Fruit fly (Drosophila melanogaster) whole organism, embryonic: ENCODE results near the gene MSAmiP.
A peak's percentile ranks its signal among the peaks of the same experiment; 100 is the strongest.

Experiments
- BtbVII ChIP-seq: fragments of 200-800 bp; sonication (Bioruptor generic); optimal IDR thresholded peaks from 3 replicates; lab custom pipeline; 2017; ENCODE audit warnings: missing biosample characterization, mild to moderate bottlenecking, missing genetic modification characterization
- CG12071 ChIP-seq: fragments of 200-800 bp; sonication (Bioruptor generic); optimal IDR thresholded peaks from 3 replicates; lab custom pipeline; 2018; ENCODE audit warnings: missing biosample characterization, mild to moderate bottlenecking, missing genetic modification characterization
- CG13287 ChIP-seq: fragments of 200-800 bp; sonication (Bioruptor generic); IDR thresholded peaks from 2 replicates; pipeline ENCODE4 v1.3.6; 2022; ENCODE audit warnings: missing biosample characterization, missing genetic modification characterization; ENCODE audit not compliant: partially characterized antibody
- CG14050 ChIP-seq: fragments of 200-800 bp; sonication (Bioruptor generic); IDR thresholded peaks from 3 replicates; pipeline ENCODE4 v1.3.6; 2022; ENCODE audit warnings: missing biosample characterization, missing genetic modification characterization
- CG1529 ChIP-seq: fragments of 200-800 bp; sonication (Bioruptor generic); optimal IDR thresholded peaks from 3 replicates; lab custom pipeline; 2018; ENCODE audit warnings: missing biosample characterization, missing genetic modification characterization
- CG15601 ChIP-seq: fragments of 200-800 bp; sonication (Bioruptor generic); optimal IDR thresholded peaks from 3 replicates; lab custom pipeline; 2019; ENCODE audit warnings: missing biosample characterization, mild to moderate bottlenecking, missing genetic modification characterization, moderate library complexity
- CG1647 ChIP-seq: fragments of 200-800 bp; sonication (Bioruptor generic); optimal IDR thresholded peaks from 3 replicates; lab custom pipeline; 2016; ENCODE audit warnings: missing biosample characterization, missing genetic modification characterization
- CG18476 ChIP-seq: fragments of 200-800 bp; sonication (Bioruptor generic); optimal IDR thresholded peaks from 2 replicates; lab custom pipeline; 2016; ENCODE audit warnings: missing biosample characterization, mild to moderate bottlenecking, missing genetic modification characterization
- CG2875 ChIP-seq: fragments of 200-800 bp; sonication (Bioruptor generic); optimal IDR thresholded peaks from 2 replicates; lab custom pipeline; 2017; ENCODE audit warnings: missing biosample characterization, mild to moderate bottlenecking, missing genetic modification characterization, missing genetic modification reagents
- CG2889 ChIP-seq: fragments of 200-800 bp; sonication (Bioruptor generic); IDR thresholded peaks from 3 replicates; pipeline ENCODE4 v1.3.6; 2022; ENCODE audit warnings: missing biosample characterization, missing genetic modification characterization
- CG6272 ChIP-seq: fragments of 200-800 bp; sonication (Bioruptor generic); IDR thresholded peaks from 2 replicates; pipeline ENCODE4 v1.3.6; 2022; ENCODE audit warnings: missing biosample characterization, missing genetic modification characterization
- CG6813 ChIP-seq: fragments of 200-800 bp; sonication (Bioruptor generic); optimal IDR thresholded peaks from 2 replicates; lab custom pipeline; 2017; ENCODE audit warnings: missing biosample characterization, missing genetic modification characterization, mild to moderate bottlenecking, moderate library complexity, missing genetic modification reagents
- CG6854 ChIP-seq: fragments of 200-800 bp; sonication (Bioruptor generic); optimal IDR thresholded peaks from 3 replicates; lab custom pipeline; 2017; ENCODE audit warnings: missing biosample characterization, mild to moderate bottlenecking, missing genetic modification characterization
- CG8388 ChIP-seq: fragments of 200-800 bp; sonication (Bioruptor generic); optimal IDR thresholded peaks from 2 replicates; lab custom pipeline; 2019; ENCODE audit warnings: missing biosample characterization, mild to moderate bottlenecking, missing genetic modification characterization, moderate library complexity
- CG9797 ChIP-seq: fragments of 200-800 bp; sonication (Bioruptor generic); optimal IDR thresholded peaks from 3 replicates; lab custom pipeline; 2018; ENCODE audit warnings: missing biosample characterization, mild to moderate bottlenecking, missing genetic modification characterization
- D ChIP-seq, 2 experiments: fragments of 200-800 bp in 1 of 2; fragments of >200 bp in 1 of 2; sonication (Bioruptor generic) in 1 of 2; optimal IDR thresholded peaks; 2 replicates in 1 of 2; 3 replicates in 1 of 2; lab custom pipeline; 2017; ENCODE audit warnings: mild to moderate bottlenecking in 1 of 2, missing biosample characterization in 1 of 2, missing genetic modification characterization in 1 of 2, missing genetic modification reagents in 1 of 2
- Doc2 ChIP-seq: fragments of 200-800 bp; sonication (Bioruptor generic); IDR thresholded peaks from 2 replicates; pipeline ENCODE4 v1.3.6; 2022; ENCODE audit warnings: missing biosample characterization, missing genetic modification characterization
- Doc3 ChIP-seq: fragments of 200-800 bp; sonication (Bioruptor generic); IDR thresholded peaks from 3 replicates; pipeline ENCODE4 v1.3.6; 2022; ENCODE audit warnings: missing biosample characterization, missing genetic modification characterization; ENCODE audit not compliant: partially characterized antibody
- Drgx ChIP-seq: fragments of 200-800 bp; sonication (Bioruptor generic); IDR thresholded peaks from 2 replicates; pipeline ENCODE4 v1.3.6; 2022; ENCODE audit warnings: missing biosample characterization, missing genetic modification characterization
- Elba2 ChIP-seq: fragments of 200-800 bp; sonication (Bioruptor generic); optimal IDR thresholded peaks from 3 replicates; lab custom pipeline; 2016; ENCODE audit warnings: missing biosample characterization, missing genetic modification characterization
- Ets65A ChIP-seq: fragments of 200-800 bp; sonication (Bioruptor generic); peaks from one replicate; lab custom pipeline; 2016; ENCODE audit warnings: missing biosample characterization, missing genetic modification characterization
- HLH3B ChIP-seq: fragments of 200-800 bp; sonication (Bioruptor generic); IDR thresholded peaks from 2 replicates; pipeline ENCODE4 v1.3.6; 2022; ENCODE audit warnings: missing biosample characterization, missing genetic modification characterization
- HLHmδ ChIP-seq: fragments of 200-800 bp; sonication (Bioruptor generic); optimal IDR thresholded peaks from 2 replicates; lab custom pipeline; 2018; ENCODE audit warnings: missing biosample characterization, mild to moderate bottlenecking, missing genetic modification characterization, moderate library complexity
- Hsf ChIP-seq: fragments of 200-800 bp; sonication (Bioruptor generic); optimal IDR thresholded peaks from 3 replicates; lab custom pipeline; 2016; ENCODE audit warnings: missing biosample characterization, missing genetic modification characterization
- MESR4 ChIP-seq: fragments of 200-800 bp; sonication (Bioruptor generic); optimal IDR thresholded peaks from 2 replicates; lab custom pipeline; 2018; ENCODE audit warnings: missing biosample characterization, mild to moderate bottlenecking, missing genetic modification characterization, moderate library complexity
- Nf-YB ChIP-seq: fragments of 200-800 bp; sonication (Bioruptor generic); optimal IDR thresholded peaks from 3 replicates; lab custom pipeline; 2019; ENCODE audit warnings: missing biosample characterization, mild to moderate bottlenecking, missing genetic modification characterization, moderate library complexity
- Nf-YC ChIP-seq: fragments of 200-800 bp; optimal IDR thresholded peaks from 3 replicates; lab custom pipeline; 2019; ENCODE audit warnings: missing biosample characterization, mild to moderate bottlenecking, missing genetic modification characterization, moderate library complexity
- cad ChIP-seq: fragments of >200 bp; optimal IDR thresholded peaks from 2 replicates; lab custom pipeline; 2017; ENCODE audit warnings: missing biosample characterization, missing genetic modification characterization
- cg ChIP-seq: fragments of 200-800 bp; sonication (Bioruptor generic); optimal IDR thresholded peaks from 3 replicates; lab custom pipeline; 2019; ENCODE audit warnings: missing biosample characterization, mild to moderate bottlenecking, missing genetic modification characterization, moderate library complexity
- chinmo ChIP-seq: fragments of 200-800 bp; sonication (Bioruptor generic); IDR thresholded peaks from 4 replicates; pipeline ENCODE4 v1.3.6; 2022; ENCODE audit warnings: missing biosample characterization, missing genetic modification characterization; ENCODE audit not compliant: partially characterized antibody
- crol ChIP-seq: fragments of 200-800 bp; sonication (Bioruptor generic); IDR thresholded peaks from 2 replicates; pipeline ENCODE4 v1.3.6; 2022; ENCODE audit warnings: missing biosample characterization, missing genetic modification characterization
- dm ChIP-seq: fragments of 200-800 bp; sonication (Bioruptor generic); optimal IDR thresholded peaks from 3 replicates; lab custom pipeline; 2016; ENCODE audit warnings: missing biosample characterization, missing genetic modification characterization
- eve ChIP-seq, 2 experiments: fragments of >200 bp; optimal IDR thresholded peaks; 2 replicates each; lab custom pipeline; 2017; ENCODE audit warnings: missing biosample characterization in 2 of 2, missing genetic modification characterization in 2 of 2
- ewg ChIP-seq: fragments of 200-800 bp; sonication (Bioruptor generic); optimal IDR thresholded peaks from 3 replicates; lab custom pipeline; 2017; ENCODE audit warnings: mild to moderate bottlenecking, missing biosample characterization, missing genetic modification reagents, missing genetic modification characterization
- fru ChIP-seq: fragments of >200 bp; optimal IDR thresholded peaks from 2 replicates; lab custom pipeline; 2017
- hbn ChIP-seq: fragments of 200-800 bp; sonication (Bioruptor generic); IDR thresholded peaks from 2 replicates; pipeline ENCODE4 v1.3.6; 2022; ENCODE audit warnings: missing biosample characterization, missing genetic modification characterization; ENCODE audit not compliant: partially characterized antibody
- insv ChIP-seq, 2 experiments: fragments of 200-800 bp; sonication (Bioruptor generic); optimal IDR thresholded peaks; 3 replicates each; lab custom pipeline; 2016 to 2018; ENCODE audit warnings: missing biosample characterization in 2 of 2, missing genetic modification characterization in 2 of 2
- knrl ChIP-seq: fragments of 200-800 bp; sonication (Bioruptor generic); IDR thresholded peaks from 3 replicates; pipeline ENCODE4 v1.3.6; 2022; ENCODE audit warnings: missing biosample characterization, missing genetic modification characterization; ENCODE audit not compliant: partially characterized antibody
- p53 ChIP-seq: fragments of 200-800 bp; sonication (Bioruptor generic); optimal IDR thresholded peaks from 2 replicates; lab custom pipeline; 2016; ENCODE audit warnings: missing biosample characterization, missing genetic modification characterization
- peb ChIP-seq: fragments of 200-800 bp; sonication (Bioruptor generic); IDR thresholded peaks from 2 replicates; pipeline ENCODE4 v1.3.6; 2022; ENCODE audit warnings: missing biosample characterization, missing genetic modification characterization
- pita ChIP-seq: fragments of 200-800 bp; sonication (Bioruptor generic); optimal IDR thresholded peaks from 2 replicates; lab custom pipeline; 2017; ENCODE audit warnings: missing biosample characterization, mild to moderate bottlenecking, missing genetic modification characterization
- pzg ChIP-seq: fragments of 200-800 bp; sonication (Bioruptor generic); optimal IDR thresholded peaks from 3 replicates; lab custom pipeline; 2018; ENCODE audit warnings: missing biosample characterization, mild to moderate bottlenecking, missing genetic modification characterization, moderate library complexity
- sima ChIP-seq: fragments of 200-800 bp; sonication (Bioruptor generic); optimal IDR thresholded peaks from 2 replicates; lab custom pipeline; 2016; ENCODE audit warnings: missing biosample characterization, missing genetic modification characterization
- sob ChIP-seq: fragments of 200-800 bp; sonication (Bioruptor generic); IDR thresholded peaks from 2 replicates; pipeline ENCODE4 v1.3.6; 2022; ENCODE audit warnings: missing biosample characterization, missing genetic modification characterization
- sug ChIP-seq: fragments of 200-800 bp; optimal IDR thresholded peaks from 2 replicates; lab custom pipeline; 2019; ENCODE audit warnings: missing biosample characterization, mild to moderate bottlenecking, missing genetic modification characterization, moderate library complexity
- tin ChIP-seq: fragments of 200-800 bp; sonication (Bioruptor generic); optimal IDR thresholded peaks from 3 replicates; lab custom pipeline; 2016; ENCODE audit warnings: missing biosample characterization, missing genetic modification characterization
- tio ChIP-seq: fragments of 200-800 bp; sonication (Bioruptor generic); optimal IDR thresholded peaks from 2 replicates; lab custom pipeline; 2017; ENCODE audit warnings: missing biosample characterization, missing genetic modification characterization, inconsistent platforms
- zen ChIP-seq: fragments of 200-800 bp; sonication (Bioruptor generic); optimal IDR thresholded peaks from 3 replicates; lab custom pipeline; 2018; ENCODE audit warnings: missing biosample characterization, mild to moderate bottlenecking, missing genetic modification characterization, moderate library complexity

Gene MSAmiP

DNA sequence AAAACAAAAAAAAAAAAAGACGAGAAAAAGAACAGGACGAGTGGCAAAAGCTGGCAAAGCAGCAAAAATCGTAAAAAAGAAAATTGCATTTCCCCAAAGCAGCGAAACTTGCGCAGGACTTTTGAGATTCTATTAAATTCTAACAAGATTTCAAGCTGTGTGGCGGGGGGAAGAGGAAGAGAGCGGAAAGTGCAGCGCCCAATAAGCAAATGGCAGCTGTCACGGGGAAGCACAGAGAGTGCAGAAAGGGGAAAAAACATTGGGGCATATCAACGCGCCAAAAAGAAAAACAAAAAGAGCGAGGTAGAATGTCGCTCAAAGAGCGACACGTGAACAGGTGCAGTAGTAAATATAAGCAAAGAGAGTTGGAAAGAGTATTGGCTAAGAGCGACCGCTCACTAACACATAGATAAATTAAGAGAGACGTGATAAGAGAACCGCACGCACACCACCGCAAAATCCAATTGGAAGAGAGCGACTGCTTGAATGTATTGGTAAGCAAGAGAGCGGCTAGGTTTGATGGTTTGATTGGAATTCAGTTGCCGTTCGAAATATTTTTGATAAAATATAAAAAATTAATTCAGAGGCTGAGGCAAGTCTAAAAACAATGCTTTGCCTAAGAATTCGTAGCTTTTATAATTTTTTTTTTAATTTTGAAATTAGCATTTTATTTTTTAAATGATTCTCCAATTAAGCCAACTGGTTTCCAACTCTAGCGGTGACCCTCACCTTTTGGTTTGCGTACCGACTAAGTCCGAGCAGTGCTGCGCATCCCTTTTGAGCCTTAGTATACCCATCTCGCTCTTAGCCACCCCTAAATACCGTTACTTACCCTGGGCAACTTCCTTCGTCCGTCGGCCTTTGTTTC, 2.9 kb upstream of the MSAmiP start (continued):
- TF ChIP-seq knrl (GFP tag; lab: Robert Waterston, UW) (no peak), p53 (GFP tag; lab: Kevin White, UChicago) (no peak), ewg (GFP tag; lab: Kevin White, UChicago) (peak; percentile 96), CG12071 (GFP tag; lab: Kevin White, UChicago) (no peak), D (optimal IDR thresholded peaks at IDR 0.05; lab: Kevin White, UChicago) (no peak), D (GFP tag; optimal IDR thresholded peaks at IDR 0.05; lab: Kevin White, UChicago) (peak; percentile 14), Elba2 (GFP tag; lab: Kevin White, UChicago) (peak; percentile 49), CG9797 (GFP tag; lab: Kevin White, UChicago) (no peak), CG18476 (no peak), sug (tag; lab: Kevin White, UChicago) (no peak), Hsf (GFP tag; lab: Kevin White, UChicago) (no peak), CG6813 (GFP tag; lab: Kevin White, UChicago) (no peak), Nf-YB (GFP tag; lab: Kevin White, UChicago) (peak; percentile 78), CG15601 (tag; lab: Kevin White, UChicago) (no peak), Doc3 (no peak), CG13287 (GFP tag; lab: Robert Waterston, UW) (peak; percentile 16; the same call in 1 of the 2 replicates), Doc2 (GFP tag; lab: Robert Waterston, UW) (no peak), Drgx (0 out of 2 replicates have a peak, but pooled peaks have one; percentile 25), hbn (GFP tag; lab: Robert Waterston, UW) (0 out of 2 replicates have a peak, but pooled peaks have one; percentile 34), cad (GFP tag; lab: Kevin White, UChicago) (peak; percentile 26), CG1529 (no peak), Nf-YC (tag; lab: Kevin White, UChicago) (peak; percentile 8), fru (lab: Kevin White, UChicago) (no peak), pita (peak; percentile 51), CG6272 (GFP tag; lab: Robert Waterston, UW) (no peak), crol (GFP tag; lab: Robert Waterston, UW) (peak; percentile 77), HLH3B (no peak), chinmo (GFP tag; lab: Robert Waterston, UW) (0 out of 4 replicates have a peak, but pooled peaks have one; percentile 57), Ets65A (GFP tag; lab: Kevin White, UChicago) (peak; percentile 68), eve (GFP tag; optimal IDR thresholded peaks at IDR 0.05; lab: Kevin White, UChicago) (peak in 1 of 2 experiments; percentile 14), sob (GFP tag; lab: Robert Waterston, UW) (0 out of 2 replicates have a peak, but pooled peaks have one; percentile 26), CG8388 (GFP tag; lab: Kevin White, UChicago) (no peak), HLHmδ (GFP tag; lab: Kevin White, UChicago) (no peak), tin (no peak), MESR4 (GFP tag; lab: Kevin White, UChicago) (no peak), dm (GFP tag; lab: Kevin White, UChicago) (no peak), zen (tag; lab: Kevin White, UChicago) (peak; percentile 54), CG2875 (GFP tag; lab: Kevin White, UChicago) (no peak), BtbVII (GFP tag; lab: Kevin White, UChicago) (no peak), tio (GFP tag; lab: Kevin White, UChicago) (no peak), CG2889 (no peak), sima (GFP tag; lab: Kevin White, UChicago) (no peak), CG6854 (GFP tag; lab: Kevin White, UChicago) (no peak), cg (GFP tag; lab: Kevin White, UChicago) (peak; percentile 94), insv (GFP tag; optimal IDR thresholded peaks at IDR 0.05; lab: Kevin White, UChicago) (peak; percentile 80 to 98), CG14050 (no peak), pzg (GFP tag; lab: Kevin White, UChicago) (no peak), peb (GFP tag; lab: Robert Waterston, UW) (no peak), CG1647 (GFP tag; lab: Kevin White, UChicago) (no peak)
